Fruit fly (Drosophila melanogaster): ENCODE results near the gene eIF3d2.

DNA sequence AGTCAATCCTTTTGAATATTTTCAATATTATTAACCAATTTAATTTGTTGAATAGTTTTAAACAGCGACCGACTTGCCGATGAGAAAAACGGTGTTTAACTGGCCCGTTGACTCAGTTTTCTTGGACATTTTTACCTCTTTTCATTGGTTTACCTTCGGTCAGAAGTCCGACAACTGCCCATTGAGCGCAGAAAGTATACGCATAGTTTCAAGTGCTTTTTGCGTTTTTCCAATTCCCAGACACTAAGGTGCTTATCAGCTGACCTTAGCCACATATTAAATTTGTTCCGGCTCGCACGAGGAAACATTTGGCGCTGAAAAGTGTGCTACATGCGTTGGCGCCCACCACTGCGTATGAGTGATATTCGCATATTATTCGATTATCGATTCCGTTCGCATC lies 28.7 kb downstream of the eIF3d2 start, which contains the start of gene Cpn:
- TF ChIP-seq cic (GFP tag; optimal IDR thresholded peaks at IDR 0.05) (no peak), toe (GFP tag; optimal IDR thresholded peaks at IDR 0.05) (no peak)

All from whole organism, adult.